Worm (Caenorhabditis elegans): ENCODE results near the gene F09E5.8.

ce11 chrII:5301810-5302209 is 48.7 kb upstream of the F09E5.8 start:
- no peak for TF ChIP-seq nhr-12 (tag; optimal IDR thresholded peaks at IDR 0.05)
- TF ChIP-seq blmp-1 (tag; optimal IDR thresholded peaks at IDR 0.05) = no peak
- no peak for TF ChIP-seq snpc-4 (tag; optimal IDR thresholded peaks at IDR 0.05)
- no peak for TF ChIP-seq flh-1 (GFP tag; optimal IDR thresholded peaks at IDR 0.05)
- TF ChIP-seq bed-3 (GFP tag; optimal IDR thresholded peaks at IDR 0.05) = no peak
- no peak for TF ChIP-seq mls-2 (tag; optimal IDR thresholded peaks at IDR 0.05)
- TF ChIP-seq ham-2 (GFP tag; optimal IDR thresholded peaks at IDR 0.05) = no peak
- no peak for TF ChIP-seq drap-1 (GFP tag; optimal IDR thresholded peaks at IDR 0.05)
- TF ChIP-seq ztf-11 (tag; optimal IDR thresholded peaks at IDR 0.05) = no peak
- no peak for TF ChIP-seq sem-2 (GFP tag; optimal IDR thresholded peaks at IDR 0.05)
- no peak for TF ChIP-seq nhr-28 (tag; optimal IDR thresholded peaks at IDR 0.05)
- no peak for TF ChIP-seq unc-62 (GFP tag; optimal IDR thresholded peaks at IDR 0.05)
- no peak for TF ChIP-seq unc-39 (tag; optimal IDR thresholded peaks at IDR 0.05)

Measured in whole organism, mixed stage, embryonic.